Fruit fly (Drosophila melanogaster) Kc167 (cell line): ENCODE results near the gene CG2924.

Source experiments
- insv ChIP-seq: fragments of >200 bp; optimal IDR thresholded peaks from 3 replicates; lab custom pipeline; 2018; ENCODE audit warnings: missing external identifiers
- psq ChIP-seq: fragments of >200 bp; optimal IDR thresholded peaks from 2 replicates; lab custom pipeline; 2017; ENCODE audit warnings: missing external identifiers

dm6 chrX:2222181-2222790, 48.3 kb downstream of the CG2924 start, which contains the start of gene Vinc:
- no peak for TF ChIP-seq psq
- no peak for TF ChIP-seq insv
